Fruit fly (Drosophila melanogaster) whole organism, embryonic: Measurements from ENCODE around the gene Osi19.
A peak's percentile ranks its signal among the peaks of the same experiment; 100 is the strongest.

ENCODE experiments used
- CG10274 ChIP-seq: fragments of 200-800 bp; sonication (Bioruptor generic); optimal IDR thresholded peaks from 3 replicates; lab custom pipeline; 2017; ENCODE audit warnings: missing biosample characterization, mild to moderate bottlenecking, missing genetic modification characterization
- CG10321 ChIP-seq: fragments of 200-800 bp; sonication (Bioruptor generic); IDR thresholded peaks from 2 replicates; pipeline ENCODE4 v1.3.6; 2022; ENCODE audit warnings: missing biosample characterization, missing genetic modification characterization
- CG10462 ChIP-seq: fragments of 200-800 bp; sonication (Bioruptor generic); optimal IDR thresholded peaks from 2 replicates; lab custom pipeline; 2016; ENCODE audit warnings: missing biosample characterization, missing genetic modification characterization
- CG11398 ChIP-seq: fragments of 200-800 bp; sonication (Bioruptor generic); optimal IDR thresholded peaks from 2 replicates; lab custom pipeline; 2016; ENCODE audit warnings: missing biosample characterization, missing genetic modification characterization
- CG12219 ChIP-seq: fragments of 200-800 bp; sonication (Bioruptor generic); optimal IDR thresholded peaks from 3 replicates; lab custom pipeline; 2018; ENCODE audit warnings: missing biosample characterization, mild to moderate bottlenecking, missing genetic modification characterization
- CG12659 ChIP-seq: fragments of 200-800 bp; sonication (Bioruptor generic); optimal IDR thresholded peaks from 3 replicates; lab custom pipeline; 2017; ENCODE audit warnings: mild to moderate bottlenecking, missing biosample characterization, missing genetic modification reagents, missing genetic modification characterization
- CG12942 ChIP-seq: fragments of 200-800 bp; sonication (Bioruptor generic); optimal IDR thresholded peaks from 3 replicates; lab custom pipeline; 2016; ENCODE audit warnings: missing biosample characterization, missing genetic modification characterization
- CG15601 ChIP-seq: fragments of 200-800 bp; sonication (Bioruptor generic); optimal IDR thresholded peaks from 3 replicates; lab custom pipeline; 2019; ENCODE audit warnings: missing biosample characterization, mild to moderate bottlenecking, missing genetic modification characterization, moderate library complexity
- CG17385 ChIP-seq: fragments of 200-800 bp; sonication (Bioruptor generic); optimal IDR thresholded peaks from 3 replicates; lab custom pipeline; 2018; ENCODE audit warnings: missing biosample characterization, mild to moderate bottlenecking, missing genetic modification characterization
- CG17829 ChIP-seq: fragments of 200-800 bp; optimal IDR thresholded peaks from 2 replicates; lab custom pipeline; 2019; ENCODE audit warnings: missing biosample characterization, mild to moderate bottlenecking, missing genetic modification characterization, moderate library complexity
- CG2202 ChIP-seq: fragments of 200-800 bp; sonication (Bioruptor generic); optimal IDR thresholded peaks from 2 replicates; lab custom pipeline; 2018; ENCODE audit warnings: missing biosample characterization, mild to moderate bottlenecking, missing genetic modification characterization
- CG32767 ChIP-seq: fragments of 200-800 bp; sonication (Bioruptor generic); IDR thresholded peaks from 2 replicates; pipeline ENCODE4 v1.3.6; 2022; ENCODE audit warnings: missing biosample characterization, missing genetic modification characterization
- CG4617 ChIP-seq: fragments of 200-800 bp; sonication (Bioruptor generic); optimal IDR thresholded peaks from 3 replicates; lab custom pipeline; 2016; ENCODE audit warnings: missing biosample characterization, missing genetic modification characterization, borderline replicate concordance
- CG6791 ChIP-seq: fragments of 200-800 bp; sonication (Bioruptor generic); IDR thresholded peaks from 3 replicates; pipeline ENCODE4 v1.3.6; 2022; ENCODE audit warnings: missing biosample characterization, missing genetic modification characterization; ENCODE audit not compliant: partially characterized antibody
- CG8089 ChIP-seq: fragments of 200-800 bp; sonication (Bioruptor generic); optimal IDR thresholded peaks from 3 replicates; lab custom pipeline; 2016; ENCODE audit warnings: missing biosample characterization, missing genetic modification characterization
- CG8359 ChIP-seq: fragments of 200-800 bp; sonication (Bioruptor generic); optimal IDR thresholded peaks from 2 replicates; lab custom pipeline; 2017; ENCODE audit warnings: missing biosample characterization, mild to moderate bottlenecking, missing genetic modification characterization, borderline replicate concordance
- CG8924 ChIP-seq: fragments of 200-800 bp; optimal IDR thresholded peaks from 3 replicates; lab custom pipeline; 2019; ENCODE audit warnings: missing biosample characterization, mild to moderate bottlenecking, missing genetic modification characterization, moderate library complexity
- CG9215 ChIP-seq: fragments of 200-800 bp; sonication (Bioruptor generic); IDR thresholded peaks from 2 replicates; pipeline ENCODE4 v1.3.6; 2022; ENCODE audit warnings: missing biosample characterization, missing genetic modification characterization
- CG9932 ChIP-seq: fragments of 200-800 bp; sonication (Bioruptor generic); IDR thresholded peaks from 2 replicates; pipeline ENCODE4 v1.3.6; 2022; ENCODE audit warnings: missing biosample characterization, missing genetic modification characterization
- Chrac-16 ChIP-seq: fragments of 200-800 bp; sonication (Bioruptor generic); optimal IDR thresholded peaks from 3 replicates; lab custom pipeline; 2016; ENCODE audit warnings: missing biosample characterization, missing genetic modification characterization
- CkIIα-i1 ChIP-seq: fragments of 200-800 bp; sonication (Bioruptor generic); IDR thresholded peaks from 2 replicates; pipeline ENCODE4 v1.3.6; 2022; ENCODE audit warnings: missing biosample characterization, missing genetic modification characterization
- E2f2 ChIP-seq: fragments of 200-800 bp; sonication (Bioruptor generic); IDR thresholded peaks from 2 replicates; pipeline ENCODE4 v1.3.6; 2022; ENCODE audit warnings: missing biosample characterization, missing genetic modification characterization
- Gsc ChIP-seq: fragments of 200-800 bp; sonication (Bioruptor generic); IDR thresholded peaks from 2 replicates; pipeline ENCODE4 v1.3.6; 2022; ENCODE audit warnings: missing biosample characterization, missing genetic modification characterization
- Hmx ChIP-seq: fragments of 200-800 bp; sonication (Bioruptor generic); optimal IDR thresholded peaks from 2 replicates; lab custom pipeline; 2016; ENCODE audit warnings: missing biosample characterization, missing genetic modification characterization
- Max ChIP-seq: fragments of 200-800 bp; sonication (Bioruptor generic); optimal IDR thresholded peaks from 2 replicates; lab custom pipeline; 2016; ENCODE audit warnings: missing biosample characterization, mild to moderate bottlenecking, missing genetic modification characterization
- Oli ChIP-seq: fragments of 200-800 bp; sonication (Bioruptor generic); optimal IDR thresholded peaks from 2 replicates; lab custom pipeline; 2018; ENCODE audit warnings: missing biosample characterization, mild to moderate bottlenecking, missing genetic modification characterization, moderate library complexity
- Rx ChIP-seq: fragments of 200-800 bp; sonication (Bioruptor generic); IDR thresholded peaks from 2 replicates; pipeline ENCODE4 v1.3.6; 2022; ENCODE audit warnings: missing biosample characterization, missing genetic modification characterization
- Tbp ChIP-seq: fragments of >200 bp; optimal IDR thresholded peaks from 2 replicates; lab custom pipeline; 2018; ENCODE audit warnings: missing biosample characterization, missing genetic modification characterization
- bbx ChIP-seq: fragments of 200-800 bp; sonication (Bioruptor generic); IDR thresholded peaks from 2 replicates; pipeline ENCODE4 v1.3.6; 2022; ENCODE audit warnings: missing biosample characterization, missing genetic modification characterization; ENCODE audit not compliant: partially characterized antibody
- caup ChIP-seq: fragments of 200-800 bp; sonication (Bioruptor generic); optimal IDR thresholded peaks from 3 replicates; lab custom pipeline; 2017; ENCODE audit warnings: missing biosample characterization, mild to moderate bottlenecking, missing genetic modification characterization, moderate library complexity; ENCODE audit not compliant: severe bottlenecking
- corto ChIP-seq: fragments of 200-800 bp; sonication (Bioruptor generic); optimal IDR thresholded peaks from 2 replicates; lab custom pipeline; 2016; ENCODE audit warnings: missing biosample characterization, mild to moderate bottlenecking, missing genetic modification characterization, moderate library complexity
- en ChIP-seq: fragments of 200-800 bp; sonication (Bioruptor generic); optimal IDR thresholded peaks from 2 replicates; lab custom pipeline; 2016; ENCODE audit warnings: missing biosample characterization, missing genetic modification characterization
- gem ChIP-seq: fragments of 200-800 bp; sonication (Bioruptor generic); optimal IDR thresholded peaks from 2 replicates; lab custom pipeline; 2019; ENCODE audit warnings: missing biosample characterization, mild to moderate bottlenecking, missing genetic modification characterization, moderate library complexity
- h ChIP-seq: fragments of >200 bp; optimal IDR thresholded peaks from 2 replicates; lab custom pipeline; 2017
- hth ChIP-seq: fragments of >200 bp; optimal IDR thresholded peaks from 2 replicates; lab custom pipeline; 2017; ENCODE audit warnings: inconsistent platforms
- ind ChIP-seq: fragments of 200-800 bp; sonication (Bioruptor generic); optimal IDR thresholded peaks from 3 replicates; lab custom pipeline; 2016; ENCODE audit warnings: missing biosample characterization, missing genetic modification characterization
- lbe ChIP-seq: fragments of 200-800 bp; sonication (Bioruptor generic); optimal IDR thresholded peaks from 2 replicates; lab custom pipeline; 2016; ENCODE audit warnings: missing biosample characterization, mild to moderate bottlenecking, missing genetic modification characterization
- nerfin-2 ChIP-seq: fragments of 200-800 bp; sonication (Bioruptor generic); IDR thresholded peaks from 2 replicates; pipeline ENCODE4 v1.3.6; 2022; ENCODE audit warnings: missing biosample characterization, missing genetic modification characterization; ENCODE audit not compliant: partially characterized antibody
- oc ChIP-seq: fragments of 200-800 bp; sonication (Bioruptor generic); optimal IDR thresholded peaks from 2 replicates; lab custom pipeline; 2018; ENCODE audit warnings: missing biosample characterization, mild to moderate bottlenecking, missing genetic modification characterization, moderate library complexity
- p53 ChIP-seq: fragments of 200-800 bp; sonication (Bioruptor generic); optimal IDR thresholded peaks from 2 replicates; lab custom pipeline; 2016; ENCODE audit warnings: missing biosample characterization, missing genetic modification characterization
- run ChIP-seq: fragments of 200-800 bp; sonication (Bioruptor generic); optimal IDR thresholded peaks from 3 replicates; lab custom pipeline; 2018; ENCODE audit warnings: missing biosample characterization, mild to moderate bottlenecking, missing genetic modification characterization
- sc ChIP-seq, 3 experiments: fragments of >200 bp in 2 of 3; fragments of 200-800 bp in 1 of 3; sonication (Bioruptor generic) in 1 of 3; optimal IDR thresholded peaks; 2 replicates in 2 of 3; 3 replicates in 1 of 3; lab custom pipeline; 2017; ENCODE audit warnings: mild to moderate bottlenecking in 1 of 3, missing biosample characterization in 1 of 3, missing genetic modification characterization in 1 of 3, missing genetic modification reagents in 1 of 3
- sens ChIP-seq: fragments of 200-800 bp; sonication (Bioruptor generic); peaks from one replicate; lab custom pipeline; 2016; ENCODE audit warnings: missing biosample characterization, missing genetic modification characterization
- sob ChIP-seq: fragments of 200-800 bp; sonication (Bioruptor generic); IDR thresholded peaks from 2 replicates; pipeline ENCODE4 v1.3.6; 2022; ENCODE audit warnings: missing biosample characterization, missing genetic modification characterization
- stwl ChIP-seq: fragments of 200-800 bp; sonication (Bioruptor generic); optimal IDR thresholded peaks from 3 replicates; lab custom pipeline; 2018; ENCODE audit warnings: missing biosample characterization, mild to moderate bottlenecking, missing genetic modification characterization, moderate library complexity
- ttk ChIP-seq: fragments of 200-800 bp; sonication (Bioruptor generic); IDR thresholded peaks from 2 replicates; pipeline ENCODE4 v2.1.2; 2022; ENCODE audit warnings: missing biosample characterization, missing genetic modification characterization
- twi ChIP-seq: fragments of 200-800 bp; optimal IDR thresholded peaks from 2 replicates; lab custom pipeline; 2019; ENCODE audit warnings: missing biosample characterization, mild to moderate bottlenecking, missing genetic modification characterization, moderate library complexity
- wek ChIP-seq: fragments of 200-800 bp; sonication (Bioruptor generic); optimal IDR thresholded peaks from 3 replicates; lab custom pipeline; 2018; ENCODE audit warnings: missing biosample characterization, mild to moderate bottlenecking, missing genetic modification characterization, moderate library complexity
- zen ChIP-seq: fragments of 200-800 bp; sonication (Bioruptor generic); optimal IDR thresholded peaks from 3 replicates; lab custom pipeline; 2018; ENCODE audit warnings: missing biosample characterization, mild to moderate bottlenecking, missing genetic modification characterization, moderate library complexity
- zfh1 ChIP-seq: fragments of 200-800 bp; sonication (Bioruptor generic); IDR thresholded peaks from 3 replicates; pipeline ENCODE4 v1.3.6; 2022; ENCODE audit warnings: missing biosample characterization, missing genetic modification characterization

The Osi19 gene

dm6 chr3R:6382733-6383465 lies 47.7 kb downstream of the Osi19 start, which contains the start of gene gzl (continued):
- no peak for TF ChIP-seq caup (GFP tag; lab: Kevin White, UChicago)
- peak; percentile 46 for TF ChIP-seq lbe (GFP tag; lab: Kevin White, UChicago)
- TF ChIP-seq Gsc (GFP tag; lab: Robert Waterston, UW), result no peak
- TF ChIP-seq CkIIα-i1, result no peak
- TF ChIP-seq CG9932, result no peak; the same call in 1 of the 2 replicates
- TF ChIP-seq CG4617 (GFP tag; lab: Kevin White, UChicago), result peak; percentile 69
- no peak for TF ChIP-seq CG10462 (GFP tag; lab: Kevin White, UChicago)
- no peak for TF ChIP-seq p53 (GFP tag; lab: Kevin White, UChicago)
- TF ChIP-seq hth (lab: Kevin White, UChicago), result no peak
- TF ChIP-seq ttk (GFP tag; lab: Robert Waterston, UW), result no peak
- TF ChIP-seq CG6791 (GFP tag; lab: Robert Waterston, UW), result peak; percentile 99
- no peak for TF ChIP-seq Max (GFP tag; lab: Kevin White, UChicago)
- TF ChIP-seq stwl (tag; lab: Kevin White, UChicago), result peak; percentile 68
- no peak for TF ChIP-seq CG17385 (GFP tag; lab: Kevin White, UChicago)
- TF ChIP-seq nerfin-2 (GFP tag; lab: Robert Waterston, UW), result peak; percentile 94
- no peak for TF ChIP-seq CG8089
- TF ChIP-seq sens (GFP tag; lab: Kevin White, UChicago), result peak; percentile 31
- no peak for TF ChIP-seq Oli (tag; lab: Kevin White, UChicago)
- no peak for TF ChIP-seq Chrac-16 (GFP tag; lab: Kevin White, UChicago)
- no peak for TF ChIP-seq Hmx (GFP tag; lab: Kevin White, UChicago)
- TF ChIP-seq CG9215 (GFP tag; lab: Robert Waterston, UW), result no peak
- no peak for TF ChIP-seq h (lab: Kevin White, UChicago)
- no peak for TF ChIP-seq zfh1 (GFP tag; lab: Robert Waterston, UW)
- no peak for TF ChIP-seq gem (tag; lab: Kevin White, UChicago)
- no peak for TF ChIP-seq run (tag; lab: Kevin White, UChicago)
- TF ChIP-seq bbx, result peak; percentile 99
- TF ChIP-seq wek (GFP tag; lab: Kevin White, UChicago), result no peak
- no peak for TF ChIP-seq CG10274
- TF ChIP-seq twi (tag; lab: Kevin White, UChicago), result no peak
- no peak for TF ChIP-seq CG2202
- TF ChIP-seq CG15601, result no peak
- peak; percentile 29; the same call in 1 of the 2 replicates for TF ChIP-seq sob
- no peak for TF ChIP-seq CG32767 (GFP tag; lab: Robert Waterston, UW)
- no peak for TF ChIP-seq Tbp (GFP tag; lab: Kevin White, UChicago)
- peak; percentile 21 for TF ChIP-seq CG17829
- TF ChIP-seq sc (optimal IDR thresholded peaks at IDR 0.05; lab: Kevin White, UChicago), result no peak
- TF ChIP-seq sc (GFP tag; optimal IDR thresholded peaks at IDR 0.05; lab: Kevin White, UChicago), result no peak
- no peak for TF ChIP-seq Rx
- TF ChIP-seq CG12219 (GFP tag; lab: Kevin White, UChicago), result no peak
- no peak for TF ChIP-seq CG10321
- TF ChIP-seq oc (tag; lab: Kevin White, UChicago), result no peak
- no peak for TF ChIP-seq CG8359 (GFP tag; lab: Kevin White, UChicago)
- no peak for TF ChIP-seq en (GFP tag; lab: Kevin White, UChicago)
- no peak for TF ChIP-seq CG12942
- TF ChIP-seq corto (GFP tag; lab: Kevin White, UChicago), result no peak
- peak; percentile 14 for TF ChIP-seq zen (tag; lab: Kevin White, UChicago)
- peak; percentile 70 for TF ChIP-seq E2f2 (GFP tag; lab: Robert Waterston, UW)
- TF ChIP-seq CG8924, result no peak
- TF ChIP-seq ind (GFP tag; lab: Kevin White, UChicago), result no peak
- TF ChIP-seq CG11398 (GFP tag; lab: Kevin White, UChicago), result no peak
- TF ChIP-seq CG12659 (GFP tag; lab: Kevin White, UChicago), result peak; percentile 29
